Fruit fly (Drosophila melanogaster) whole organism, embryonic: ENCODE results near the gene CG33258.

ENCODE experiments used
- CG10267 ChIP-seq: fragments of 200-800 bp; sonication (Bioruptor generic); optimal IDR thresholded peaks from 2 replicates; lab custom pipeline; 2018; ENCODE audit warnings: missing biosample characterization, mild to moderate bottlenecking, missing genetic modification characterization, moderate library complexity
- CG11093 ChIP-seq: fragments of 200-800 bp; sonication (Bioruptor generic); IDR thresholded peaks from 3 replicates; pipeline ENCODE4 v1.3.6; 2022; ENCODE audit warnings: missing biosample characterization, missing genetic modification characterization
- CG11504 ChIP-seq: fragments of 200-800 bp; sonication (Bioruptor generic); optimal IDR thresholded peaks from 3 replicates; lab custom pipeline; 2019; ENCODE audit warnings: missing biosample characterization, mild to moderate bottlenecking, missing genetic modification characterization, moderate library complexity
- CG14667 ChIP-seq: fragments of 200-800 bp; sonication (Bioruptor generic); IDR thresholded peaks from 2 replicates; pipeline ENCODE4 v1.3.6; 2022; ENCODE audit warnings: missing biosample characterization, missing genetic modification characterization
- CG1603 ChIP-seq: fragments of 200-800 bp; sonication (Bioruptor generic); optimal IDR thresholded peaks from 2 replicates; lab custom pipeline; 2019; ENCODE audit warnings: missing biosample characterization, mild to moderate bottlenecking, missing genetic modification characterization, moderate library complexity
- CG2199 ChIP-seq: fragments of 200-800 bp; sonication (Bioruptor generic); IDR thresholded peaks from 3 replicates; pipeline ENCODE4 v1.3.6; 2022; ENCODE audit warnings: missing biosample characterization, missing genetic modification characterization
- CG2202 ChIP-seq: fragments of 200-800 bp; sonication (Bioruptor generic); optimal IDR thresholded peaks from 2 replicates; lab custom pipeline; 2018; ENCODE audit warnings: missing biosample characterization, mild to moderate bottlenecking, missing genetic modification characterization
- CG2712 ChIP-seq: fragments of 200-800 bp; optimal IDR thresholded peaks from 3 replicates; lab custom pipeline; 2019; ENCODE audit warnings: missing biosample characterization, mild to moderate bottlenecking, missing genetic modification characterization, moderate library complexity
- CG32532 ChIP-seq: fragments of 200-800 bp; sonication (Bioruptor generic); IDR thresholded peaks from 2 replicates; pipeline ENCODE4 v1.3.6; 2022; ENCODE audit warnings: missing biosample characterization, missing genetic modification characterization
- CG32767 ChIP-seq: fragments of 200-800 bp; sonication (Bioruptor generic); IDR thresholded peaks from 2 replicates; pipeline ENCODE4 v1.3.6; 2022; ENCODE audit warnings: missing biosample characterization, missing genetic modification characterization
- CG3847 ChIP-seq: fragments of 200-800 bp; sonication (Bioruptor generic); IDR thresholded peaks from 2 replicates; pipeline ENCODE4 v1.3.6; 2022; ENCODE audit warnings: missing biosample characterization, missing genetic modification characterization
- CG6689 ChIP-seq: fragments of 200-800 bp; sonication (Bioruptor generic); IDR thresholded peaks from 2 replicates; pipeline ENCODE4 v1.3.6; 2022; ENCODE audit warnings: missing biosample characterization, missing genetic modification characterization
- CG9437 ChIP-seq: fragments of 200-800 bp; sonication (Bioruptor generic); optimal IDR thresholded peaks from 2 replicates; lab custom pipeline; 2018; ENCODE audit warnings: missing biosample characterization, mild to moderate bottlenecking, missing genetic modification characterization
- D ChIP-seq, 2 experiments: fragments of 200-800 bp in 1 of 2; fragments of >200 bp in 1 of 2; sonication (Bioruptor generic) in 1 of 2; optimal IDR thresholded peaks; 2 replicates in 1 of 2; 3 replicates in 1 of 2; lab custom pipeline; 2017; ENCODE audit warnings: mild to moderate bottlenecking in 1 of 2, missing biosample characterization in 1 of 2, missing genetic modification characterization in 1 of 2, missing genetic modification reagents in 1 of 2
- Dbx ChIP-seq: fragments of 200-800 bp; sonication (Bioruptor generic); IDR thresholded peaks from 3 replicates; pipeline ENCODE4 v1.3.6; 2022; ENCODE audit warnings: missing biosample characterization, missing genetic modification characterization
- Gug ChIP-seq: fragments of 200-800 bp; sonication (Bioruptor generic); IDR thresholded peaks from 4 replicates; pipeline ENCODE4 v1.3.6; 2022; ENCODE audit warnings: missing biosample characterization, missing genetic modification characterization
- HLHmδ ChIP-seq: fragments of 200-800 bp; sonication (Bioruptor generic); optimal IDR thresholded peaks from 2 replicates; lab custom pipeline; 2018; ENCODE audit warnings: missing biosample characterization, mild to moderate bottlenecking, missing genetic modification characterization, moderate library complexity
- Hand ChIP-seq: fragments of 200-800 bp; sonication (Bioruptor generic); optimal IDR thresholded peaks from 2 replicates; lab custom pipeline; 2017; ENCODE audit warnings: mild to moderate bottlenecking, missing biosample characterization, missing genetic modification reagents, missing genetic modification characterization
- HmgZ ChIP-seq: fragments of 200-800 bp; sonication (Bioruptor generic); optimal IDR thresholded peaks from 2 replicates; lab custom pipeline; 2018; ENCODE audit warnings: missing biosample characterization, mild to moderate bottlenecking, missing genetic modification characterization
- Hr51 ChIP-seq, 2 experiments: fragments of 200-800 bp; sonication (Bioruptor generic); optimal IDR thresholded peaks; 2 replicates in 1 of 2; 3 replicates in 1 of 2; lab custom pipeline; 2016 to 2018; ENCODE audit warnings: missing biosample characterization in 2 of 2, missing genetic modification characterization in 2 of 2, mild to moderate bottlenecking in 1 of 2, moderate library complexity in 1 of 2
- Jarid2 ChIP-seq: fragments of 200-800 bp; sonication (Bioruptor generic); optimal IDR thresholded peaks from 3 replicates; lab custom pipeline; 2017; ENCODE audit warnings: mild to moderate bottlenecking, missing biosample characterization, missing genetic modification reagents, missing genetic modification characterization
- MTF-1 ChIP-seq: fragments of 200-800 bp; sonication (Bioruptor generic); optimal IDR thresholded peaks from 2 replicates; lab custom pipeline; 2018; ENCODE audit warnings: missing biosample characterization, mild to moderate bottlenecking, missing genetic modification characterization, borderline replicate concordance
- Max ChIP-seq: fragments of 200-800 bp; sonication (Bioruptor generic); optimal IDR thresholded peaks from 2 replicates; lab custom pipeline; 2016; ENCODE audit warnings: missing biosample characterization, mild to moderate bottlenecking, missing genetic modification characterization
- Ptx1 ChIP-seq: fragments of 200-800 bp; sonication (Bioruptor generic); IDR thresholded peaks from 2 replicates; pipeline ENCODE4 v1.3.6; 2022; ENCODE audit warnings: missing biosample characterization, missing genetic modification characterization
- Rfx ChIP-seq: fragments of 200-800 bp; sonication (Bioruptor generic); IDR thresholded peaks from 2 replicates; pipeline ENCODE4 v1.3.6; 2022; ENCODE audit warnings: missing biosample characterization, missing genetic modification characterization
- Sry-β ChIP-seq: fragments of 200-800 bp; sonication (Bioruptor generic); optimal IDR thresholded peaks from 2 replicates; lab custom pipeline; 2018; ENCODE audit warnings: missing biosample characterization, mild to moderate bottlenecking, missing genetic modification characterization, moderate library complexity
- al ChIP-seq: fragments of 200-800 bp; sonication (Bioruptor generic); IDR thresholded peaks from 2 replicates; pipeline ENCODE4 v1.3.6; 2022; ENCODE audit warnings: missing biosample characterization, missing genetic modification characterization
- bcd ChIP-seq: fragments of 200-800 bp; sonication (Bioruptor generic); optimal IDR thresholded peaks from 2 replicates; lab custom pipeline; 2017; ENCODE audit warnings: missing biosample characterization, mild to moderate bottlenecking, missing genetic modification characterization
- btn ChIP-seq: fragments of 200-800 bp; sonication (Bioruptor generic); optimal IDR thresholded peaks from 2 replicates; lab custom pipeline; 2016; ENCODE audit warnings: missing biosample characterization, missing genetic modification characterization
- cg ChIP-seq: fragments of 200-800 bp; sonication (Bioruptor generic); optimal IDR thresholded peaks from 3 replicates; lab custom pipeline; 2019; ENCODE audit warnings: missing biosample characterization, mild to moderate bottlenecking, missing genetic modification characterization, moderate library complexity
- ci ChIP-seq: fragments of 200-800 bp; sonication (Bioruptor generic); IDR thresholded peaks from 3 replicates; pipeline ENCODE4 v1.3.6; 2022; ENCODE audit warnings: missing biosample characterization, missing genetic modification characterization
- dpn ChIP-seq, 2 experiments: fragments of 200-800 bp; sonication (Bioruptor generic); optimal IDR thresholded peaks; 3 replicates each; lab custom pipeline; 2016; ENCODE audit warnings: missing biosample characterization in 2 of 2, missing genetic modification characterization in 2 of 2
- esg ChIP-seq: fragments of 200-800 bp; sonication (Bioruptor generic); conservative IDR thresholded peaks from 2 replicates; pipeline ENCODE4 v1.3.6; 2022; ENCODE audit warnings: missing biosample characterization, missing genetic modification characterization
- grn ChIP-seq: fragments of 200-800 bp; sonication (Bioruptor generic); optimal IDR thresholded peaks from 3 replicates; lab custom pipeline; 2017; ENCODE audit warnings: missing biosample characterization, missing genetic modification characterization
- lbe ChIP-seq: fragments of 200-800 bp; sonication (Bioruptor generic); optimal IDR thresholded peaks from 2 replicates; lab custom pipeline; 2016; ENCODE audit warnings: missing biosample characterization, mild to moderate bottlenecking, missing genetic modification characterization
- lov ChIP-seq, 2 experiments: fragments of 200-800 bp in 1 of 2; fragments of >200 bp in 1 of 2; sonication (Bioruptor generic) in 1 of 2; IDR thresholded peaks in 1 of 2; optimal IDR thresholded peaks in 1 of 2; 2 replicates in 1 of 2; 3 replicates in 1 of 2; pipeline versions ENCODE4 v1.3.6 to Lab custom; 2017 to 2022; ENCODE audit warnings: missing biosample characterization in 1 of 2, missing genetic modification characterization in 1 of 2
- odd ChIP-seq: fragments of 200-800 bp; sonication (Bioruptor generic); optimal IDR thresholded peaks from 2 replicates; lab custom pipeline; 2017; ENCODE audit warnings: missing biosample characterization, mild to moderate bottlenecking, missing genetic modification characterization
- pan ChIP-seq, 4 experiments: fragments of >200 bp in 3 of 4; fragments of 200-800 bp in 1 of 4; sonication (Bioruptor generic) in 1 of 4; optimal IDR thresholded peaks in 3 of 4; IDR thresholded peaks in 1 of 4; 2 replicates each; pipeline versions ENCODE4 v1.3.6 to Lab custom; 2017 to 2022; ENCODE audit warnings: missing biosample characterization in 2 of 4, missing genetic modification characterization in 2 of 4, mixed read lengths in 1 of 4
- peb ChIP-seq: fragments of 200-800 bp; sonication (Bioruptor generic); IDR thresholded peaks from 2 replicates; pipeline ENCODE4 v1.3.6; 2022; ENCODE audit warnings: missing biosample characterization, missing genetic modification characterization
- prd ChIP-seq, 3 experiments: fragments of >200 bp in 2 of 3; fragments of 200-800 bp in 1 of 3; sonication (Bioruptor generic) in 1 of 3; optimal IDR thresholded peaks in 2 of 3; IDR thresholded peaks in 1 of 3; 2 replicates in 2 of 3; 3 replicates in 1 of 3; pipeline versions ENCODE4 v1.3.6 to Lab custom; 2017 to 2022; ENCODE audit warnings: missing biosample characterization in 1 of 3, missing genetic modification characterization in 1 of 3
- salm ChIP-seq: fragments of 200-800 bp; sonication (Bioruptor generic); optimal IDR thresholded peaks from 2 replicates; lab custom pipeline; 2018; ENCODE audit warnings: missing biosample characterization, mild to moderate bottlenecking, missing genetic modification characterization
- schlank ChIP-seq: fragments of 200-800 bp; sonication (Bioruptor generic); optimal IDR thresholded peaks from 2 replicates; lab custom pipeline; 2018; ENCODE audit warnings: missing biosample characterization, mild to moderate bottlenecking, missing genetic modification characterization
- sisA ChIP-seq: fragments of 200-800 bp; sonication (Bioruptor generic); IDR thresholded peaks from 2 replicates; pipeline ENCODE4 v1.3.6; 2022; ENCODE audit warnings: missing biosample characterization, missing genetic modification characterization
- slbo ChIP-seq: fragments of 200-800 bp; sonication (Bioruptor generic); IDR thresholded peaks from 2 replicates; pipeline ENCODE4 v1.3.6; 2022; ENCODE audit warnings: missing biosample characterization, missing genetic modification characterization
- sqz ChIP-seq: fragments of 200-800 bp; sonication (Bioruptor generic); optimal IDR thresholded peaks from 3 replicates; lab custom pipeline; 2018; ENCODE audit warnings: missing biosample characterization, mild to moderate bottlenecking, missing genetic modification characterization
- wdn ChIP-seq: fragments of 200-800 bp; sonication (Bioruptor generic); IDR thresholded peaks from 2 replicates; pipeline ENCODE4 v1.3.6; 2022; ENCODE audit warnings: missing biosample characterization, missing genetic modification characterization

Gene CG33258

dm6 chr3L:16045083-16045830 lies 37.1 kb upstream of the CG33258 start (continued):
- TF ChIP-seq cg (GFP tag; lab: Kevin White, UChicago) (peak; percentile 83), prd (optimal IDR thresholded peaks at IDR 0.05; lab: Kevin White, UChicago) (no peak), prd (GFP tag; IDR thresholded peaks at IDR 0.05; lab: Robert Waterston, UW) (peak; percentile 48), grn (peak; percentile 2), pan (optimal IDR thresholded peaks at IDR 0.05; lab: Kevin White, UChicago) (no peak), pan (GFP tag; optimal IDR thresholded peaks at IDR 0.05 in 1 of 2, IDR thresholded peaks at IDR 0.05 in 1 of 2) (peak in 1 of 2 experiments; percentile 69), Rfx (peak; percentile 66), esg (GFP tag; lab: Robert Waterston, UW) (peak; percentile 50), Ptx1 (GFP tag; lab: Robert Waterston, UW) (peak; percentile 14), odd (no peak), CG11093 (no peak), slbo (peak; percentile 64), Jarid2 (GFP tag; lab: Kevin White, UChicago) (no peak), btn (GFP tag; lab: Kevin White, UChicago) (no peak), Gug (GFP tag; lab: Robert Waterston, UW) (no peak), CG2202 (peak; percentile 10), lov (optimal IDR thresholded peaks at IDR 0.05; lab: Kevin White, UChicago) (no peak), lov (GFP tag; IDR thresholded peaks at IDR 0.05; lab: Robert Waterston, UW) (0 out of 3 replicates have a peak, but pooled peaks have one; percentile 30), bcd (GFP tag; lab: Kevin White, UChicago) (no peak), Hr51 (GFP tag; optimal IDR thresholded peaks at IDR 0.05; lab: Kevin White, UChicago) (peak in 1 of 2 experiments; percentile 73), HLHmδ (GFP tag; lab: Kevin White, UChicago) (peak; percentile 45), CG2712 (tag; lab: Kevin White, UChicago) (peak; percentile 62), Sry-β (GFP tag; lab: Kevin White, UChicago) (no peak), al (GFP tag; lab: Robert Waterston, UW) (peak; percentile 43; the same call in 1 of the 2 replicates), CG32532 (GFP tag; lab: Robert Waterston, UW) (peak; percentile 71), Hand (GFP tag; lab: Kevin White, UChicago) (peak; percentile 49), Dbx (GFP tag; lab: Robert Waterston, UW) (peak; percentile 53; the same call in 1 of the 3 replicates), Max (GFP tag; lab: Kevin White, UChicago) (peak; percentile 30), salm (tag; lab: Kevin White, UChicago) (peak; percentile 54), wdn (GFP tag; lab: Robert Waterston, UW) (peak; percentile 53; the same call in 1 of the 2 replicates), lbe (GFP tag; lab: Kevin White, UChicago) (no peak), CG6689 (GFP tag; lab: Robert Waterston, UW) (peak; percentile 61), CG2199 (peak; percentile 67; the same call in 1 of the 3 replicates), CG1603 (peak; percentile 55), schlank (tag; lab: Kevin White, UChicago) (no peak), D (optimal IDR thresholded peaks at IDR 0.05; lab: Kevin White, UChicago) (peak; percentile 72), D (GFP tag; optimal IDR thresholded peaks at IDR 0.05; lab: Kevin White, UChicago) (peak; percentile 46), CG14667 (GFP tag; lab: Robert Waterston, UW) (peak; percentile 45; the same call in 1 of the 2 replicates), ci (0 out of 3 replicates have a peak, but pooled peaks have one; percentile 28), sisA (peak; percentile 53), CG3847 (GFP tag; lab: Robert Waterston, UW) (0 out of 2 replicates have a peak, but pooled peaks have one; percentile 30), MTF-1 (GFP tag; lab: Kevin White, UChicago) (peak; percentile 32), CG32767 (GFP tag; lab: Robert Waterston, UW) (peak; percentile 65), CG9437 (GFP tag; lab: Kevin White, UChicago) (no peak), CG11504 (peak; percentile 57), CG10267 (peak; percentile 38), dpn (GFP tag; optimal IDR thresholded peaks at IDR 0.05; lab: Kevin White, UChicago) (peak in 1 of 2 experiments; percentile 34), HmgZ (tag; lab: Kevin White, UChicago) (no peak), sqz (no peak), peb (GFP tag; lab: Robert Waterston, UW) (peak; percentile 58)
